Worm (Caenorhabditis elegans) whole organism, early embryonic: ENCODE data around the gene col-176.

Source experiments
- B0310.2 ChIP-seq: sonication (generic microtip); optimal IDR thresholded peaks from 2 replicates; lab custom pipeline; 2016; ENCODE audit warnings: mild to moderate bottlenecking, missing genetic modification characterization, missing compliant biosample characterization
- ama-1 ChIP-seq: fragments of 150-350 bp; optimal IDR thresholded peaks from 2 replicates; lab custom pipeline; 2014
- tbx-37 ChIP-seq: fragments of 200-800 bp; sonication (Bioruptor generic); conservative IDR thresholded peaks from 2 replicates; pipeline ENCODE4 v1.3.6; 2022; ENCODE audit warnings: missing genetic modification reagents, missing genetic modification characterization, missing compliant biosample characterization

- TF ChIP-seq B0310.2 (tag; lab: Kevin White, UChicago), result no peak
- no peak for TF ChIP-seq ama-1
- TF ChIP-seq tbx-37 (GFP tag; lab: Robert Waterston, UW), result no peak
These were observed 23.0 kb upstream of the col-176 start for ce11 chrX:10054410-10054800.
